Fruit fly (Drosophila melanogaster): Measurements from ENCODE around the gene CG42590.

Gene CG42590

dm6 chr3L:8091650-8092068, 22.6 kb upstream of the CG42590 start, which contains the start of gene CG7565 (continued):
- TF ChIP-seq aop (GFP tag; IDR thresholded peaks at IDR 0.05) (0 out of 2 replicates have a peak, but pooled peaks have one; percentile 48), CG32532 (GFP tag; IDR thresholded peaks at IDR 0.05) (peak; percentile 49), gcm2 (GFP tag; optimal IDR thresholded peaks at IDR 0.05) (no peak), CG7928 (GFP tag; optimal IDR thresholded peaks at IDR 0.05) (peak; percentile 93), crp (GFP tag; optimal IDR thresholded peaks at IDR 0.05) (peak; percentile 12 to 86), CG4854 (GFP tag; optimal IDR thresholded peaks at IDR 0.05) (peak; percentile 0), BEAF-32 (GFP tag; optimal IDR thresholded peaks at IDR 0.05) (peak; percentile 55), pan (optimal IDR thresholded peaks at IDR 0.05) (no peak), pan (GFP tag; optimal IDR thresholded peaks at IDR 0.05 in 1 of 2, IDR thresholded peaks at IDR 0.05 in 1 of 2) (peak in 1 of 2 experiments; percentile 28), Myb (GFP tag; optimal IDR thresholded peaks at IDR 0.05) (peak; percentile 77), CG12104 (GFP tag; optimal IDR thresholded peaks at IDR 0.05) (peak; percentile 11), zfh2 (GFP tag; optimal IDR thresholded peaks at IDR 0.05) (peak; percentile 69), esg (GFP tag; conservative IDR thresholded peaks at IDR 0.05) (no peak), Ada2b (GFP tag; IDR thresholded peaks at IDR 0.05) (no peak), tup (GFP tag; optimal IDR thresholded peaks at IDR 0.05) (peak; percentile 33), Tbp (GFP tag; optimal IDR thresholded peaks at IDR 0.05) (no peak), CG42726 (GFP tag; IDR thresholded peaks at IDR 0.05; ENCODE audit: partially characterized antibody) (no peak), Bdp1 (GFP tag; optimal IDR thresholded peaks at IDR 0.05) (no peak), MBD-R2 (GFP tag; IDR thresholded peaks at IDR 0.05) (peak; percentile 74), CG12391 (tag; optimal IDR thresholded peaks at IDR 0.05) (peak; percentile 23), CHES-1-like (GFP tag; optimal IDR thresholded peaks at IDR 0.05) (peak; percentile 61), CG17361 (GFP tag; IDR thresholded peaks at IDR 0.05) (no peak), Ravus (GFP tag; IDR thresholded peaks at IDR 0.05) (no peak), Side (GFP tag; optimal IDR thresholded peaks at IDR 0.05) (peak; percentile 51), CG17328 (GFP tag; IDR thresholded peaks at IDR 0.05) (no peak), sc (optimal IDR thresholded peaks at IDR 0.05) (no peak), sc (GFP tag; optimal IDR thresholded peaks at IDR 0.05) (no peak), amos (GFP tag; IDR thresholded peaks at IDR 0.05; ENCODE audit: partially characterized antibody) (no peak; the same call in 1 of the 2 replicates), CG7786 (GFP tag; optimal IDR thresholded peaks at IDR 0.05) (peak; percentile 33), Nf-YC (tag; optimal IDR thresholded peaks at IDR 0.05) (no peak), CG12659 (GFP tag; optimal IDR thresholded peaks at IDR 0.05) (peak; percentile 69), tap (tag; optimal IDR thresholded peaks at IDR 0.05) (peak; percentile 3), CG32772 (GFP tag; IDR thresholded peaks at IDR 0.05) (no peak), dpn (GFP tag; optimal IDR thresholded peaks at IDR 0.05) (peak; percentile 17 to 64), gt (GFP tag; IDR thresholded peaks at IDR 0.05) (no peak), cwo (GFP tag; optimal IDR thresholded peaks at IDR 0.05) (peak; percentile 56), Opbp (GFP tag; IDR thresholded peaks at IDR 0.05; ENCODE audit: partially characterized antibody) (peak; percentile 56; the same call in 2 of the 3 replicates), nmo (GFP tag; optimal IDR thresholded peaks at IDR 0.05) (no peak), onecut (GFP tag; IDR thresholded peaks at IDR 0.05) (peak; percentile 87), Ets97D (GFP tag; optimal IDR thresholded peaks at IDR 0.05) (peak; percentile 81), Lim3 (GFP tag; IDR thresholded peaks at IDR 0.05) (no peak), CG17802 (tag; optimal IDR thresholded peaks at IDR 0.05) (no peak), Mad (GFP tag; optimal IDR thresholded peaks at IDR 0.05) (no peak), so (GFP tag; IDR thresholded peaks at IDR 0.05) (peak; percentile 60; the same call in 1 of the 3 replicates), Usf (GFP tag; optimal IDR thresholded peaks at IDR 0.05) (no peak), CG15601 (tag; optimal IDR thresholded peaks at IDR 0.05) (no peak), ranshi (GFP tag; IDR thresholded peaks at IDR 0.05) (no peak), sisA (GFP tag; IDR thresholded peaks at IDR 0.05) (no peak), Dip2 (GFP tag; IDR thresholded peaks at IDR 0.05) (no peak), CG13624 (GFP tag; optimal IDR thresholded peaks at IDR 0.05) (peak; percentile 62), BtbVII (GFP tag; optimal IDR thresholded peaks at IDR 0.05) (no peak), CG8924 (tag; optimal IDR thresholded peaks at IDR 0.05) (peak; percentile 5)

Data from whole organism, embryonic.